Fruit fly (Drosophila melanogaster): ENCODE results near the gene spen.
A peak's percentile ranks its signal among the peaks of the same experiment; 100 is the strongest.

spen gene

dm6 chr2L:121456-121831 is 37.4 kb upstream of the spen start, which contains the start of gene CG4822 (continued):
- TF ChIP-seq CG4730 (GFP tag; IDR thresholded peaks at IDR 0.05) (no peak), ind (GFP tag; optimal IDR thresholded peaks at IDR 0.05) (no peak), ken (GFP tag; IDR thresholded peaks at IDR 0.05) (0 out of 3 replicates have a peak, but pooled peaks have one; percentile 32), sqz (GFP tag; optimal IDR thresholded peaks at IDR 0.05) (no peak), dpn (GFP tag; optimal IDR thresholded peaks at IDR 0.05) (no peak), ase (GFP tag; IDR thresholded peaks at IDR 0.05) (0 out of 3 replicates have a peak, but pooled peaks have one; percentile 21), repo (GFP tag; optimal IDR thresholded peaks at IDR 0.05) (no peak), ATbp (GFP tag; optimal IDR thresholded peaks at IDR 0.05) (peak; percentile 31), Xrp1 (GFP tag; IDR thresholded peaks at IDR 0.05) (no peak; the same call in 1 of the 2 replicates), ftz-f1 (GFP tag; optimal IDR thresholded peaks at IDR 0.05) (no peak), CG16815 (GFP tag; optimal IDR thresholded peaks at IDR 0.05) (no peak), Neu2 (GFP tag; optimal IDR thresholded peaks at IDR 0.05; ENCODE audit: borderline replicate concordance) (no peak), CG12299 (tag; optimal IDR thresholded peaks at IDR 0.05) (no peak), Blimp-1 (GFP tag; optimal IDR thresholded peaks at IDR 0.05) (peak; percentile 32), CG7928 (GFP tag; optimal IDR thresholded peaks at IDR 0.05) (no peak), nom (GFP tag; optimal IDR thresholded peaks at IDR 0.05) (peak; percentile 27), sr (GFP tag; IDR thresholded peaks at IDR 0.05) (no peak), ap (GFP tag; IDR thresholded peaks at IDR 0.05) (no peak), CG8924 (tag; optimal IDR thresholded peaks at IDR 0.05) (no peak), CG3838 (GFP tag; optimal IDR thresholded peaks at IDR 0.05) (no peak), tup (GFP tag; optimal IDR thresholded peaks at IDR 0.05) (no peak), kni (GFP tag; optimal IDR thresholded peaks at IDR 0.05) (peak; percentile 63), her (GFP tag; optimal IDR thresholded peaks at IDR 0.05) (no peak), Rfx (GFP tag; IDR thresholded peaks at IDR 0.05) (no peak), Jarid2 (GFP tag; optimal IDR thresholded peaks at IDR 0.05) (no peak), z (GFP tag; IDR thresholded peaks at IDR 0.05) (peak; percentile 16; the same call in 1 of the 3 replicates), NfI (GFP tag; optimal IDR thresholded peaks at IDR 0.05) (no peak), Ssrp (tag; optimal IDR thresholded peaks at IDR 0.05) (no peak), pan (optimal IDR thresholded peaks at IDR 0.05) (no peak), pan (GFP tag; optimal IDR thresholded peaks at IDR 0.05 in 1 of 2, IDR thresholded peaks at IDR 0.05 in 1 of 2) (no peak), Dbx (GFP tag; IDR thresholded peaks at IDR 0.05) (no peak), Hsf (GFP tag; optimal IDR thresholded peaks at IDR 0.05) (no peak), so (GFP tag; IDR thresholded peaks at IDR 0.05) (no peak), p53 (GFP tag; optimal IDR thresholded peaks at IDR 0.05) (no peak), Gsc (GFP tag; IDR thresholded peaks at IDR 0.05) (no peak), CG9797 (GFP tag; optimal IDR thresholded peaks at IDR 0.05) (no peak), Side (GFP tag; optimal IDR thresholded peaks at IDR 0.05) (no peak), CG2199 (GFP tag; IDR thresholded peaks at IDR 0.05) (peak; percentile 77), CG7786 (GFP tag; optimal IDR thresholded peaks at IDR 0.05) (no peak), CG15601 (tag; optimal IDR thresholded peaks at IDR 0.05) (peak; percentile 22), Hmr (GFP tag; optimal IDR thresholded peaks at IDR 0.05) (no peak), Optix (GFP tag; IDR thresholded peaks at IDR 0.05) (no peak), CG11696 (GFP tag; IDR thresholded peaks at IDR 0.05) (no peak), ara (GFP tag; IDR thresholded peaks at IDR 0.05) (no peak), bab2 (GFP tag; optimal IDR thresholded peaks at IDR 0.05) (no peak), tap (tag; optimal IDR thresholded peaks at IDR 0.05) (no peak), CG7556 (GFP tag; optimal IDR thresholded peaks at IDR 0.05) (no peak), Pdp1 (GFP tag; optimal IDR thresholded peaks at IDR 0.05) (no peak), Awh (GFP tag; IDR thresholded peaks at IDR 0.05) (no peak), crp (GFP tag; optimal IDR thresholded peaks at IDR 0.05) (no peak), Sry-δ (GFP tag; optimal IDR thresholded peaks at IDR 0.05) (no peak), Antp (GFP tag; optimal IDR thresholded peaks at IDR 0.05) (no peak)
